Worm (Caenorhabditis elegans) whole organism, L4 larva: Measurements from ENCODE around the gene clec-43.
"Not testable (repeated sequence)": the region's sequence is repeated elsewhere in the genome, so short reads cannot be mapped to it uniquely, and the experiment has no call there.

Source experiments
- Y75B8A.6 ChIP-seq: fragments of 200-800 bp; sonication (Bioruptor generic); IDR thresholded peaks from 2 replicates; pipeline ENCODE4 v1.3.6; 2022; ENCODE audit warnings: missing genetic modification reagents, missing genetic modification characterization, missing compliant biosample characterization
- ceh-82 ChIP-seq: sonication (generic microtip); optimal IDR thresholded peaks from 2 replicates; lab custom pipeline; 2017; ENCODE audit warnings: missing biosample characterization, missing genetic modification characterization
- dmd-9 ChIP-seq: fragments of 200-800 bp; sonication (Bioruptor generic); IDR thresholded peaks from 2 replicates; pipeline ENCODE4 v1.3.6; 2022; ENCODE audit warnings: missing genetic modification reagents, missing genetic modification characterization, missing compliant biosample characterization
- fos-1 ChIP-seq: fragments of 150-350 bp; optimal IDR thresholded peaks from 2 replicates; lab custom pipeline; 2014; ENCODE audit warnings: missing biosample characterization, missing genetic modification characterization
- mdl-1 ChIP-seq, 2 experiments: fragments of 150-350 bp in 1 of 2; sonication (generic microtip) in 1 of 2; optimal IDR thresholded peaks; 2 replicates each; lab custom pipeline; 2014 to 2017; ENCODE audit warnings: missing biosample characterization in 2 of 2, missing genetic modification characterization in 2 of 2
- nhr-237 ChIP-seq: sonication (generic microtip); optimal IDR thresholded peaks from 2 replicates; lab custom pipeline; 2017; ENCODE audit warnings: missing biosample characterization, missing genetic modification characterization
- nhr-76 ChIP-seq: fragments of 150-350 bp; optimal IDR thresholded peaks from 2 replicates; lab custom pipeline; 2014; ENCODE audit warnings: missing biosample characterization, missing genetic modification characterization

DNA sequence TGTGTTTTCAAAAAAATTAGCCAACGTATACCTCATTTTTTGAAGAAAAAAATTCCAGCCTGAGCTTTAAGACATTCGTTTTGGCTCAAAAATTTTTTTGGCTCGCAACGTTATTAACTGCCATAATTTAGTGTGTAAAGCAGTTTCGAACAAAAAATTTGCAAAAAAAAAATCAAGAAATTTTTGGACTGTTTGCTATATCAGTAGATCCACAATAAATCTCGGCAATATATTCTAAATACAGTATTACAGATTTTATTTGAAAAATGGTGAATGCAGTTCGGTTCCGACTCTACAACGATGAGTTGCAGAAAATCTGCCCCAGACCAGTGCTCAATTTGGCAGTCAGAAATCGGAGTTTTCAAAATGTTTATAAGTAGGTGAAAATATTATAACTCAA, 24.2 kb downstream of the clec-43 start, which contains the start of gene C32B5.6:
- TF ChIP-seq nhr-76; dmd-9 (GFP tag; lab: Robert Waterston, UW); ceh-82 (tag; lab: Kevin White, UChicago); nhr-237 (tag; lab: Kevin White, UChicago); mdl-1 (tag; optimal IDR thresholded peaks at IDR 0.05; lab: Kevin White, UChicago); fos-1; Y75B8A.6 (GFP tag; lab: Robert Waterston, UW): not testable (repeated sequence)
